Fruit fly (Drosophila melanogaster) whole organism: ENCODE results near the gene mRpS18C.

Source experiments
- Dll ChIP-seq: fragments of >200 bp; optimal IDR thresholded peaks from 2 replicates; lab custom pipeline; 2017
- EcR ChIP-seq, 2 experiments: fragments of >200 bp; optimal IDR thresholded peaks; 2 replicates each; lab custom pipeline; 2017; ENCODE audit warnings: missing biosample characterization in 2 of 2, missing genetic modification characterization in 2 of 2, missing genetic modification reagents in 2 of 2
- psq ChIP-seq: fragments of >200 bp; optimal IDR thresholded peaks from 2 replicates; lab custom pipeline; 2017
- usp ChIP-seq: fragments of >200 bp; optimal IDR thresholded peaks from 2 replicates; lab custom pipeline; 2017; ENCODE audit warnings: missing biosample characterization, missing genetic modification characterization, mixed read lengths

DNA sequence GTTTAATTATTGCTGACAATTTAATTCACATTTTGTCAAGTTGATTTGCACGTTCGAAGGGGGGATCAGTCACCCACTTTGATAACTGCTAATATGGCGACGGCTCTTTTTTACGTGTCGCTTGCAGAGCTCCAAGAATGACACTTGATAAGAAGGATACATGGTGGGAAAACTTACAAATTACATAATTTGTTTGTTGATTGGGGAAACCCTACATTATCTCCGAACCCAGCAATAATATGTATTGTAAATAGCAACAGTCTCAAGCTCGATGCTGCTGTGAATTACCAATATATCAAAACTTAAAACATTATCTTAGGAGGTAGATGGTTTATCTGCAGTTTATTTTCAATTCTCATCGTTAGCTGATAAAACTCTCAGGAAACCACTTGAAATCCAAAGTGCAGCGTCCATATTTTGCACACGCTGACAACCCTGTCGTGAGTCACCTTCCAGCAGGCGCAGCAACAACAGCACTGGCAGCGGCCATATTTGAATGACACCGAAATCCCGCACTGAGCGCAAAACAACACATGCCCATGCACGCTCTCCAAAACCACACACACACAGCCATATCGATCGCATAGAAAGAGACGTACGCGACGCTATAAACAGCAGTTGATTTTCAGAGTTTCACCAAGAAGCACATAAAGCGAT, 35.4 kb upstream of the mRpS18C start:
- no peak for TF ChIP-seq EcR (GFP tag; optimal IDR thresholded peaks at IDR 0.05; lab: Kevin White, UChicago)
- TF ChIP-seq psq = no peak
- no peak for TF ChIP-seq usp
- no peak for TF ChIP-seq Dll
